Fruit fly (Drosophila melanogaster) whole organism, embryonic: ENCODE results near the gene Psa.
A peak's percentile ranks its signal among the peaks of the same experiment; 100 is the strongest.

Source experiments
- Ada2b ChIP-seq: fragments of 200-800 bp; sonication (Bioruptor generic); IDR thresholded peaks from 2 replicates; pipeline ENCODE4 v1.3.6; 2022; ENCODE audit warnings: missing biosample characterization, missing genetic modification characterization
- Awh ChIP-seq: fragments of 200-800 bp; sonication (Bioruptor generic); IDR thresholded peaks from 2 replicates; pipeline ENCODE4, ENCODE4 v1.3.6; 2022; ENCODE audit warnings: missing biosample characterization, missing genetic modification characterization
- B-H1 ChIP-seq: fragments of 200-800 bp; sonication (Bioruptor generic); IDR thresholded peaks from 3 replicates; pipeline ENCODE4 v1.3.6; 2022; ENCODE audit warnings: missing biosample characterization, missing genetic modification characterization
- CG10543 ChIP-seq: fragments of 200-800 bp; sonication (Bioruptor generic); optimal IDR thresholded peaks from 3 replicates; lab custom pipeline; 2017; ENCODE audit warnings: missing biosample characterization, mild to moderate bottlenecking, missing genetic modification characterization, moderate library complexity
- CG11504 ChIP-seq: fragments of 200-800 bp; sonication (Bioruptor generic); optimal IDR thresholded peaks from 3 replicates; lab custom pipeline; 2019; ENCODE audit warnings: missing biosample characterization, mild to moderate bottlenecking, missing genetic modification characterization, moderate library complexity
- CG12155 ChIP-seq: fragments of 200-800 bp; sonication (Bioruptor generic); optimal IDR thresholded peaks from 3 replicates; lab custom pipeline; 2016; ENCODE audit warnings: missing biosample characterization, missing genetic modification characterization
- CG1233 ChIP-seq: fragments of 200-800 bp; sonication (Bioruptor generic); optimal IDR thresholded peaks from 4 replicates; lab custom pipeline; 2018; ENCODE audit warnings: missing biosample characterization, mild to moderate bottlenecking, missing genetic modification characterization
- CG12391 ChIP-seq: fragments of 200-800 bp; sonication (Bioruptor generic); optimal IDR thresholded peaks from 3 replicates; lab custom pipeline; 2018; ENCODE audit warnings: missing biosample characterization, mild to moderate bottlenecking, missing genetic modification characterization, moderate library complexity
- CG13287 ChIP-seq: fragments of 200-800 bp; sonication (Bioruptor generic); IDR thresholded peaks from 2 replicates; pipeline ENCODE4 v1.3.6; 2022; ENCODE audit warnings: missing biosample characterization, missing genetic modification characterization; ENCODE audit not compliant: partially characterized antibody
- CG13624 ChIP-seq: fragments of 200-800 bp; sonication (Bioruptor generic); optimal IDR thresholded peaks from 2 replicates; lab custom pipeline; 2016; ENCODE audit warnings: missing biosample characterization, missing genetic modification characterization
- CG1529 ChIP-seq: fragments of 200-800 bp; sonication (Bioruptor generic); optimal IDR thresholded peaks from 3 replicates; lab custom pipeline; 2018; ENCODE audit warnings: missing biosample characterization, missing genetic modification characterization
- CG16779 ChIP-seq: fragments of 200-800 bp; sonication (Bioruptor generic); IDR thresholded peaks from 2 replicates; pipeline ENCODE4 v1.3.6; 2022; ENCODE audit warnings: missing biosample characterization, missing genetic modification characterization
- CG16815 ChIP-seq: fragments of 200-800 bp; sonication (Bioruptor generic); optimal IDR thresholded peaks from 3 replicates; lab custom pipeline; 2017; ENCODE audit warnings: missing biosample characterization, mild to moderate bottlenecking, missing genetic modification characterization
- CG18599 ChIP-seq: fragments of 200-800 bp; sonication (Bioruptor generic); optimal IDR thresholded peaks from 3 replicates; lab custom pipeline; 2017; ENCODE audit warnings: missing biosample characterization, missing genetic modification characterization, mild to moderate bottlenecking, moderate library complexity, missing genetic modification reagents
- CG2678 ChIP-seq: fragments of 200-800 bp; sonication (Bioruptor generic); optimal IDR thresholded peaks from 3 replicates; lab custom pipeline; 2019; ENCODE audit warnings: missing biosample characterization, mild to moderate bottlenecking, missing genetic modification characterization, moderate library complexity
- CG2712 ChIP-seq: fragments of 200-800 bp; optimal IDR thresholded peaks from 3 replicates; lab custom pipeline; 2019; ENCODE audit warnings: missing biosample characterization, mild to moderate bottlenecking, missing genetic modification characterization, moderate library complexity
- CG2875 ChIP-seq: fragments of 200-800 bp; sonication (Bioruptor generic); optimal IDR thresholded peaks from 2 replicates; lab custom pipeline; 2017; ENCODE audit warnings: missing biosample characterization, mild to moderate bottlenecking, missing genetic modification characterization, missing genetic modification reagents
- CG30020 ChIP-seq: fragments of 200-800 bp; optimal IDR thresholded peaks from 2 replicates; lab custom pipeline; 2019; ENCODE audit warnings: missing biosample characterization, mild to moderate bottlenecking, missing genetic modification characterization, moderate library complexity
- CG31441 ChIP-seq: fragments of 200-800 bp; sonication (Bioruptor generic); IDR thresholded peaks from 2 replicates; pipeline ENCODE4 v1.3.6; 2022; ENCODE audit warnings: missing biosample characterization, missing genetic modification characterization
- CG32772 ChIP-seq: fragments of 200-800 bp; sonication (Bioruptor generic); IDR thresholded peaks from 2 replicates; pipeline ENCODE4 v1.3.6; 2022; ENCODE audit warnings: missing biosample characterization, missing genetic modification characterization
- CG4360 ChIP-seq: fragments of 200-800 bp; sonication (Bioruptor generic); IDR thresholded peaks from 2 replicates; pipeline ENCODE4 v1.3.6; 2022; ENCODE audit warnings: missing biosample characterization, missing genetic modification characterization
- CG8281 ChIP-seq: fragments of 200-800 bp; sonication (Bioruptor generic); optimal IDR thresholded peaks from 2 replicates; lab custom pipeline; 2018; ENCODE audit warnings: missing biosample characterization, mild to moderate bottlenecking, missing genetic modification characterization, moderate library complexity
- CG8765 ChIP-seq: fragments of 200-800 bp; sonication (Bioruptor generic); IDR thresholded peaks from 2 replicates; pipeline ENCODE4 v1.3.6; 2022; ENCODE audit warnings: missing biosample characterization, missing genetic modification characterization
- CG8944 ChIP-seq: fragments of 200-800 bp; sonication (Bioruptor generic); optimal IDR thresholded peaks from 3 replicates; lab custom pipeline; 2016; ENCODE audit warnings: missing biosample characterization, missing genetic modification characterization
- CG9932 ChIP-seq: fragments of 200-800 bp; sonication (Bioruptor generic); IDR thresholded peaks from 2 replicates; pipeline ENCODE4 v1.3.6; 2022; ENCODE audit warnings: missing biosample characterization, missing genetic modification characterization
- CkIIα-i1 ChIP-seq: fragments of 200-800 bp; sonication (Bioruptor generic); IDR thresholded peaks from 2 replicates; pipeline ENCODE4 v1.3.6; 2022; ENCODE audit warnings: missing biosample characterization, missing genetic modification characterization
- CoRest ChIP-seq: fragments of 200-800 bp; sonication (Bioruptor generic); optimal IDR thresholded peaks from 3 replicates; lab custom pipeline; 2018; ENCODE audit warnings: missing biosample characterization, mild to moderate bottlenecking, missing genetic modification characterization, moderate library complexity
- Drgx ChIP-seq: fragments of 200-800 bp; sonication (Bioruptor generic); IDR thresholded peaks from 2 replicates; pipeline ENCODE4 v1.3.6; 2022; ENCODE audit warnings: missing biosample characterization, missing genetic modification characterization
- Hr3 ChIP-seq: fragments of 200-800 bp; sonication (Bioruptor generic); optimal IDR thresholded peaks from 3 replicates; lab custom pipeline; 2016; ENCODE audit warnings: missing biosample characterization, missing genetic modification characterization
- Sox100B ChIP-seq: fragments of 200-800 bp; sonication (Bioruptor generic); optimal IDR thresholded peaks from 3 replicates; lab custom pipeline; 2018; ENCODE audit warnings: missing biosample characterization, mild to moderate bottlenecking, missing genetic modification characterization
- Sox102F ChIP-seq: fragments of 200-800 bp; sonication (Bioruptor generic); optimal IDR thresholded peaks from 2 replicates; lab custom pipeline; 2018; ENCODE audit warnings: missing biosample characterization, mild to moderate bottlenecking, missing genetic modification characterization, moderate library complexity
- Usf ChIP-seq: fragments of 200-800 bp; sonication (Bioruptor generic); optimal IDR thresholded peaks from 2 replicates; lab custom pipeline; 2017; ENCODE audit warnings: missing genotype, missing biosample characterization, missing genetic modification characterization
- Xrp1 ChIP-seq: fragments of 200-800 bp; sonication (Bioruptor generic); IDR thresholded peaks from 2 replicates; pipeline ENCODE4 v1.3.6; 2022; ENCODE audit warnings: missing biosample characterization, missing genetic modification characterization
- az2 ChIP-seq: fragments of 200-800 bp; sonication (Bioruptor generic); optimal IDR thresholded peaks from 3 replicates; lab custom pipeline; 2016; ENCODE audit warnings: missing biosample characterization, missing genetic modification characterization
- bab2 ChIP-seq: fragments of 200-800 bp; sonication (Bioruptor generic); optimal IDR thresholded peaks from 2 replicates; lab custom pipeline; 2016; ENCODE audit warnings: missing biosample characterization, missing genetic modification characterization
- cad ChIP-seq: fragments of >200 bp; optimal IDR thresholded peaks from 2 replicates; lab custom pipeline; 2017; ENCODE audit warnings: missing biosample characterization, missing genetic modification characterization
- cas ChIP-seq: fragments of 200-800 bp; sonication (Bioruptor generic); IDR thresholded peaks from 2 replicates; pipeline ENCODE4 v1.3.6; 2022; ENCODE audit warnings: missing biosample characterization, missing genetic modification characterization
- chn ChIP-seq: fragments of 200-800 bp; sonication (Bioruptor generic); optimal IDR thresholded peaks from 2 replicates; lab custom pipeline; 2016; ENCODE audit warnings: missing biosample characterization, missing genetic modification characterization
- ci ChIP-seq: fragments of 200-800 bp; sonication (Bioruptor generic); IDR thresholded peaks from 3 replicates; pipeline ENCODE4 v1.3.6; 2022; ENCODE audit warnings: missing biosample characterization, missing genetic modification characterization
- crol ChIP-seq: fragments of 200-800 bp; sonication (Bioruptor generic); IDR thresholded peaks from 2 replicates; pipeline ENCODE4 v1.3.6; 2022; ENCODE audit warnings: missing biosample characterization, missing genetic modification characterization
- dmrt99B ChIP-seq: fragments of 200-800 bp; sonication (Bioruptor generic); optimal IDR thresholded peaks from 2 replicates; lab custom pipeline; 2018; ENCODE audit warnings: missing biosample characterization, mild to moderate bottlenecking, missing genetic modification characterization, moderate library complexity
- gce ChIP-seq: fragments of 200-800 bp; sonication (Bioruptor generic); IDR thresholded peaks from 3 replicates; pipeline ENCODE4 v1.3.6; 2022; ENCODE audit warnings: missing biosample characterization, missing genetic modification characterization
- grau ChIP-seq: fragments of 200-800 bp; optimal IDR thresholded peaks from 3 replicates; lab custom pipeline; 2019; ENCODE audit warnings: missing biosample characterization, mild to moderate bottlenecking, missing genetic modification characterization, moderate library complexity
- hbn ChIP-seq: fragments of 200-800 bp; sonication (Bioruptor generic); IDR thresholded peaks from 2 replicates; pipeline ENCODE4 v1.3.6; 2022; ENCODE audit warnings: missing biosample characterization, missing genetic modification characterization; ENCODE audit not compliant: partially characterized antibody
- ken ChIP-seq: fragments of 200-800 bp; sonication (Bioruptor generic); IDR thresholded peaks from 3 replicates; pipeline ENCODE4 v1.3.6; 2022; ENCODE audit warnings: missing biosample characterization, missing genetic modification characterization
- row ChIP-seq: fragments of 200-800 bp; sonication (Bioruptor generic); IDR thresholded peaks from 3 replicates; pipeline ENCODE4 v1.3.6; 2022; ENCODE audit warnings: missing biosample characterization, missing genetic modification characterization
- sens ChIP-seq: fragments of 200-800 bp; sonication (Bioruptor generic); peaks from one replicate; lab custom pipeline; 2016; ENCODE audit warnings: missing biosample characterization, missing genetic modification characterization
- sim ChIP-seq: fragments of 200-800 bp; sonication (Bioruptor generic); IDR thresholded peaks from 2 replicates; pipeline ENCODE4 v1.3.6; 2022; ENCODE audit warnings: missing biosample characterization, missing genetic modification characterization
- sr ChIP-seq: fragments of 200-800 bp; sonication (Bioruptor generic); IDR thresholded peaks from 3 replicates; pipeline ENCODE4 v1.3.6; 2022; ENCODE audit warnings: missing biosample characterization, missing genetic modification characterization
- ssp ChIP-seq: fragments of 200-800 bp; sonication (Bioruptor generic); IDR thresholded peaks from 2 replicates; pipeline ENCODE4 v1.3.6; 2022; ENCODE audit warnings: missing biosample characterization, missing genetic modification characterization
- unpg ChIP-seq: fragments of 200-800 bp; sonication (Bioruptor generic); optimal IDR thresholded peaks from 3 replicates; lab custom pipeline; 2018; ENCODE audit warnings: missing biosample characterization, mild to moderate bottlenecking, missing genetic modification characterization, moderate library complexity
- zf30C ChIP-seq: fragments of 200-800 bp; sonication (Bioruptor generic); optimal IDR thresholded peaks from 3 replicates; lab custom pipeline; 2018; ENCODE audit warnings: missing biosample characterization, mild to moderate bottlenecking, missing genetic modification characterization

The Psa gene

dm6 chr3L:1464465-1464864, 38.2 kb upstream of the Psa start (continued):
- TF ChIP-seq hbn (GFP tag; lab: Robert Waterston, UW) (no peak), Drgx (peak; percentile 57; the same call in 1 of the 2 replicates), gce (GFP tag; lab: Robert Waterston, UW) (0 out of 3 replicates have a peak, but pooled peaks have one; percentile 8), CG11504 (tag; lab: Kevin White, UChicago) (peak; percentile 42), CG8944 (GFP tag; lab: Kevin White, UChicago) (peak; percentile 16), sim (GFP tag; lab: Robert Waterston, UW) (no peak), row (GFP tag; lab: Robert Waterston, UW) (peak; percentile 29; the same call in 1 of the 3 replicates), CG8765 (GFP tag; lab: Robert Waterston, UW) (peak; percentile 53), Usf (no peak), Sox102F (GFP tag; lab: Kevin White, UChicago) (peak; percentile 56), az2 (GFP tag; lab: Kevin White, UChicago) (peak; percentile 30), CG1233 (GFP tag; lab: Kevin White, UChicago) (no peak), ci (GFP tag; lab: Robert Waterston, UW) (peak; percentile 59; the same call in 2 of the 3 replicates), unpg (GFP tag; lab: Kevin White, UChicago) (peak; percentile 38), CG9932 (GFP tag; lab: Robert Waterston, UW) (no peak), CoRest (tag; lab: Kevin White, UChicago) (peak; percentile 19), sens (GFP tag; lab: Kevin White, UChicago) (peak; percentile 86), sr (GFP tag; lab: Robert Waterston, UW) (peak; percentile 76), Xrp1 (peak; percentile 50; the same call in 1 of the 2 replicates), CkIIα-i1 (peak; percentile 29; the same call in 1 of the 2 replicates), B-H1 (GFP tag; lab: Robert Waterston, UW) (no peak), Sox100B (GFP tag; lab: Kevin White, UChicago) (peak; percentile 13), Awh (GFP tag; lab: Robert Waterston, UW) (peak; percentile 43; the same call in 1 of the 2 replicates), CG2678 (tag; lab: Kevin White, UChicago) (peak; percentile 3), crol (GFP tag; lab: Robert Waterston, UW) (peak; percentile 16; the same call in 1 of the 2 replicates), CG30020 (tag; lab: Kevin White, UChicago) (no peak), cas (GFP tag; lab: Robert Waterston, UW) (no peak), ssp (GFP tag; lab: Robert Waterston, UW) (no peak), CG32772 (peak; percentile 59), CG18599 (GFP tag; lab: Kevin White, UChicago) (peak; percentile 11), Ada2b (no peak), CG10543 (GFP tag; lab: Kevin White, UChicago) (no peak), CG16815 (GFP tag; lab: Kevin White, UChicago) (no peak), CG4360 (GFP tag; lab: Robert Waterston, UW) (0 out of 2 replicates have a peak, but pooled peaks have one; percentile 29), CG13624 (no peak), CG13287 (GFP tag; lab: Robert Waterston, UW) (no peak), dmrt99B (tag; lab: Kevin White, UChicago) (peak; percentile 40), CG16779 (no peak), CG2875 (GFP tag; lab: Kevin White, UChicago) (no peak), zf30C (GFP tag; lab: Kevin White, UChicago) (peak; percentile 78), chn (GFP tag; lab: Kevin White, UChicago) (peak; percentile 7), CG1529 (GFP tag; lab: Kevin White, UChicago) (peak; percentile 5), CG31441 (GFP tag; lab: Robert Waterston, UW) (peak; percentile 57), ken (GFP tag; lab: Robert Waterston, UW) (no peak), Hr3 (GFP tag; lab: Kevin White, UChicago) (peak; percentile 41), grau (tag; lab: Kevin White, UChicago) (peak; percentile 4), bab2 (GFP tag; lab: Kevin White, UChicago) (peak; percentile 8), CG2712 (tag; lab: Kevin White, UChicago) (peak; percentile 49), CG12155 (GFP tag; lab: Kevin White, UChicago) (peak; percentile 0), CG8281 (tag; lab: Kevin White, UChicago) (no peak), cad (GFP tag; lab: Kevin White, UChicago) (no peak), CG12391 (tag; lab: Kevin White, UChicago) (peak; percentile 40)
